Worm (Caenorhabditis elegans) whole organism, late embryonic: ENCODE results near the gene mes-1.

ENCODE experiments used
- F13H6.1 ChIP-seq: sonication (generic microtip); optimal IDR thresholded peaks from 2 replicates; lab custom pipeline; 2016; ENCODE audit warnings: missing genetic modification characterization, missing compliant biosample characterization
- ama-1 ChIP-seq: fragments of 150-350 bp; optimal IDR thresholded peaks from 2 replicates; lab custom pipeline; 2014
- ceh-30 ChIP-seq: fragments of 150-350 bp; optimal IDR thresholded peaks from 2 replicates; lab custom pipeline; 2014; ENCODE audit warnings: missing biosample characterization, missing genetic modification characterization
- elt-2 ChIP-seq: sonication (generic microtip); optimal IDR thresholded peaks from 2 replicates; lab custom pipeline; 2016; ENCODE audit warnings: missing genetic modification reagents, missing genetic modification characterization, missing compliant biosample characterization
- hlh-6 ChIP-seq: sonication (generic microtip); optimal IDR thresholded peaks from 2 replicates; lab custom pipeline; 2016; ENCODE audit warnings: missing genotype, missing genetic modification characterization, missing compliant biosample characterization
- hlh-8 ChIP-seq: sonication (generic microtip); optimal IDR thresholded peaks from 2 replicates; lab custom pipeline; 2016; ENCODE audit warnings: missing genotype, missing genetic modification characterization, missing compliant biosample characterization
- npax-4 ChIP-seq: sonication (generic microtip); optimal IDR thresholded peaks from 2 replicates; lab custom pipeline; 2016; ENCODE audit warnings: missing genetic modification characterization, missing compliant biosample characterization
- pha-4 ChIP-seq: fragments of 150-350 bp; optimal IDR thresholded peaks from 2 replicates; lab custom pipeline; 2018; ENCODE audit warnings: missing biosample characterization, missing genetic modification reagents, missing genetic modification characterization
- pqm-1 ChIP-seq: sonication (generic microtip); optimal IDR thresholded peaks from 2 replicates; lab custom pipeline; 2016; ENCODE audit warnings: missing genetic modification characterization, missing compliant biosample characterization
- rnt-1 ChIP-seq: sonication (generic microtip); optimal IDR thresholded peaks from 2 replicates; lab custom pipeline; 2016; ENCODE audit warnings: missing genetic modification characterization, missing compliant biosample characterization
- sox-4 ChIP-seq: sonication (generic microtip); optimal IDR thresholded peaks from 2 replicates; lab custom pipeline; 2017; ENCODE audit warnings: mild to moderate bottlenecking, missing genetic modification characterization, inconsistent platforms, missing compliant biosample characterization
- syd-9 ChIP-seq: sonication (generic microtip); optimal IDR thresholded peaks from 2 replicates; lab custom pipeline; 2016; ENCODE audit warnings: mild to moderate bottlenecking, missing genetic modification characterization, moderate library complexity, missing compliant biosample characterization

DNA sequence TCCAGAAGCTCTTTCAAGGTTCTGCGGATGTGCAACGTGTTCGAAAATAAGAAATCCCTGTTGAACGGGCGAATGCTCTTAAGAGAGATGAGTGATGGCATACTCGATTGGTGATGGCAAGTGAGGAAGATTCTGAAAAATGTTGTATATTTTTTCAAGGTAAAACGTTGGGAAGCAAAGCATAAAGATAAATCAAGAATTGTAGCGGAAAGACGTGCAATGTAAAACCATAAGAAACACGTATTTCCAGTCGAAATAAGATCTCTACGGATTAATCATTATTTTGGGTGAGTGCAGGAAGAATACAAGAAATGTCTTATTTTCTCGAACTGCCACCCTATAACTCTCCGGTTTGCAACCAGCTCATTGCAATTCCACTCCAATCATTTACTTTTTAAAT is 12.0 kb downstream of the mes-1 start, which contains the start of gene dot-1.2:
- TF ChIP-seq syd-9 (tag; lab: Kevin White, UChicago) (no peak), hlh-8 (no peak), ama-1 (lab: Kevin White, UChicago) (no peak), pqm-1 (tag; lab: Kevin White, UChicago) (no peak), pha-4 (tag; lab: Kevin White, UChicago) (no peak), npax-4 (tag; lab: Kevin White, UChicago) (no peak), rnt-1 (no peak), sox-4 (tag; lab: Kevin White, UChicago) (no peak), hlh-6 (tag; lab: Kevin White, UChicago) (no peak), F13H6.1 (tag; lab: Kevin White, UChicago) (no peak), ceh-30 (tag; lab: Kevin White, UChicago) (no peak), elt-2 (tag; lab: Kevin White, UChicago) (no peak)
